Worm (Caenorhabditis elegans): ENCODE data around the gene srh-4.

DNA sequence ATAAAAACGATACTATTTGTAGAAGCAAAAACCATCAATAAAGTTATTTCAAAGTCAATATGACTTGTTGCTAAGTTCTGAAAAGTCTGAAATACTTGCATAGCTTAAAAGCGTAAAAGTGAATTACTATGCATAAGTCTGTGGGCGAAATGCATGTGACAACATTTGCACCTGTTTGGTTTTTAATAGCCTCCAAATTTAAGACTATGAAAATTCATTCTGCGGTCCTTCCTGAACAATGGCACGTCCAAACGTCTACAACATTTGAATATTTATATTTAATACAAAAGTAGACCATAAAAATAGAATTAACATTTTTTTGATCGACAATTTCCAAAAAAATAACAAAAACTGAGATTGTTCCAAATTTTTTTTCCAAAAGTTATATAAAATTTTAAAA lies 11.5 kb downstream of the srh-4 start, which contains the start of gene K09D9.14:
- TF ChIP-seq nhr-76 (tag; optimal IDR thresholded peaks at IDR 0.05) (no peak), mxl-2 (GFP tag; conservative IDR thresholded peaks at IDR 0.05) (no peak), lin-38 (GFP tag; IDR thresholded peaks at IDR 0.05) (no peak), ztf-11 (tag; optimal IDR thresholded peaks at IDR 0.05) (no peak), spr-1 (tag; optimal IDR thresholded peaks at IDR 0.05) (no peak)
